Worm (Caenorhabditis elegans): ENCODE measurements around the gene F01D5.8.
"Not testable (repeated sequence)": the region's sequence is repeated elsewhere in the genome, so short reads cannot be mapped to it uniquely, and the experiment has no call there.

- TF ChIP-seq mdl-1, jun-1, swsn-7 (tag; optimal IDR thresholded peaks at IDR 0.05): not testable (repeated sequence)
Observed at ce11 chrII:14021230-14021629, 10.7 kb downstream of the F01D5.8 start, which contains the start of gene F01D5.10.
